Worm (Caenorhabditis elegans) whole organism, L4 larva: ENCODE data around the gene C39D10.8.

Experiments used
- nhr-237 ChIP-seq: sonication (generic microtip); optimal IDR thresholded peaks from 2 replicates; lab custom pipeline; 2017; ENCODE audit warnings: missing biosample characterization, missing genetic modification characterization
- nhr-76 ChIP-seq: fragments of 150-350 bp; optimal IDR thresholded peaks from 2 replicates; lab custom pipeline; 2014; ENCODE audit warnings: missing biosample characterization, missing genetic modification characterization
- skn-1 ChIP-seq: fragments of 150-350 bp; optimal IDR thresholded peaks from 2 replicates; lab custom pipeline; 2014; ENCODE audit warnings: missing biosample characterization, missing genetic modification characterization

- TF ChIP-seq nhr-76 (no peak), nhr-237 (tag; lab: Kevin White, UChicago) (no peak), skn-1 (tag; lab: Kevin White, UChicago) (no peak)
Observed at ce11 chrX:7886200-7886599, 5.5 kb upstream of the C39D10.8 start.
